Fruit fly (Drosophila melanogaster): ENCODE data around the gene lic.

- no peak for TF ChIP-seq Elba2 (GFP tag; optimal IDR thresholded peaks at IDR 0.05)
- TF ChIP-seq amos (GFP tag; IDR thresholded peaks at IDR 0.05; ENCODE audit: partially characterized antibody): no peak
- TF ChIP-seq CG1529 (GFP tag; optimal IDR thresholded peaks at IDR 0.05): no peak
- TF ChIP-seq usp (GFP tag; optimal IDR thresholded peaks at IDR 0.05): no peak
- no peak for TF ChIP-seq Ravus (GFP tag; IDR thresholded peaks at IDR 0.05)
- no peak for TF ChIP-seq ab (GFP tag; optimal IDR thresholded peaks at IDR 0.05)
- no peak for TF ChIP-seq nau (GFP tag; optimal IDR thresholded peaks at IDR 0.05)
- no peak for TF ChIP-seq CG17829 (tag; optimal IDR thresholded peaks at IDR 0.05)
Observed at dm6 chrX:13134811-13135210, 43.9 kb downstream of the lic start.

Measured in whole organism, embryonic.